Fruit fly (Drosophila melanogaster): ENCODE data around the gene dpr8.
A peak's percentile ranks its signal among the peaks of the same experiment; 100 is the strongest.

The dpr8 gene

DNA sequence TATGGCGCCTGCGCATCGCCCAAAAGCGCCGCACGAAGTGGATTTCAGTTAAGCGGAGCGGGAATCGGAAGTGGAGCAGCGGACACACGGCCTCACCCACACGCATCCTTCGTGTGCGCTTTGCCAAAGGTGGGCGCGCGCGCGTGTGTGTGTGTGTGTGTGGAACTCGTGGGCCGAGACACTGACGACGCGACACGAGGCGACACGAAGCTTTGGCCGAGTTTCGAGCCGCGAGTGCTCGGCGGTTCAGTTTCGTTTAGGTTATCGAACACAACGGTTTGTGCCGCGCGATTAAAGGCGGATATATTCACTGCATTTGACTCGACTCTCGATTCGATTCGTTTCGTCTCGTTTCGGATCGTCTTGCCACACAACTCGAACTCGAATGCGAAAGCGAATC lies at the start of gene dpr8:
TSS of gene dpr8 (plus strand) at position 264 of the 400 bp plus-strand sequence.
- TF ChIP-seq hkb (optimal IDR thresholded peaks at IDR 0.05) (no peak), hkb (GFP tag; IDR thresholded peaks at IDR 0.05) (no peak), pan (optimal IDR thresholded peaks at IDR 0.05) (no peak), pan (GFP tag; optimal IDR thresholded peaks at IDR 0.05 in 1 of 2, IDR thresholded peaks at IDR 0.05 in 1 of 2) (no peak), HHEX (GFP tag; optimal IDR thresholded peaks at IDR 0.05) (no peak), trem (tag; optimal IDR thresholded peaks at IDR 0.05) (no peak), CG3407 (GFP tag; optimal IDR thresholded peaks at IDR 0.05) (no peak), hbn (GFP tag; IDR thresholded peaks at IDR 0.05; ENCODE audit: partially characterized antibody) (no peak), ewg (GFP tag; optimal IDR thresholded peaks at IDR 0.05) (peak; percentile 85), CG4707 (GFP tag; optimal IDR thresholded peaks at IDR 0.05) (no peak), CG12769 (tag; optimal IDR thresholded peaks at IDR 0.05) (no peak), Six4 (GFP tag; optimal IDR thresholded peaks at IDR 0.05) (no peak), gce (GFP tag; IDR thresholded peaks at IDR 0.05) (no peak), CG8290 (GFP tag; optimal IDR thresholded peaks at IDR 0.05) (no peak), CG8290 (tag; optimal IDR thresholded peaks at IDR 0.05) (peak in 1 of 2 experiments; percentile 5), ci (GFP tag; IDR thresholded peaks at IDR 0.05) (no peak), MBD-R2 (GFP tag; IDR thresholded peaks at IDR 0.05) (no peak), Nf-YC (tag; optimal IDR thresholded peaks at IDR 0.05) (peak; percentile 6), Hr51 (GFP tag; optimal IDR thresholded peaks at IDR 0.05) (no peak), Jarid2 (GFP tag; optimal IDR thresholded peaks at IDR 0.05) (peak; percentile 58), cg (GFP tag; optimal IDR thresholded peaks at IDR 0.05) (peak; percentile 6), ATbp (GFP tag; optimal IDR thresholded peaks at IDR 0.05) (no peak), CG12155 (GFP tag; optimal IDR thresholded peaks at IDR 0.05) (no peak), ab (GFP tag; optimal IDR thresholded peaks at IDR 0.05) (no peak), crol (GFP tag; IDR thresholded peaks at IDR 0.05) (peak; percentile 15; the same call in 1 of the 2 replicates), Deaf1 (tag; optimal IDR thresholded peaks at IDR 0.05) (peak; percentile 99), CG15514 (GFP tag; optimal IDR thresholded peaks at IDR 0.05) (no peak), CG15479 (GFP tag; optimal IDR thresholded peaks at IDR 0.05) (no peak), Hr39 (optimal IDR thresholded peaks at IDR 0.05) (peak; percentile 94), CG8944 (GFP tag; optimal IDR thresholded peaks at IDR 0.05) (no peak), CG18599 (GFP tag; optimal IDR thresholded peaks at IDR 0.05) (no peak), Hsf (GFP tag; optimal IDR thresholded peaks at IDR 0.05) (no peak)

DNA sequence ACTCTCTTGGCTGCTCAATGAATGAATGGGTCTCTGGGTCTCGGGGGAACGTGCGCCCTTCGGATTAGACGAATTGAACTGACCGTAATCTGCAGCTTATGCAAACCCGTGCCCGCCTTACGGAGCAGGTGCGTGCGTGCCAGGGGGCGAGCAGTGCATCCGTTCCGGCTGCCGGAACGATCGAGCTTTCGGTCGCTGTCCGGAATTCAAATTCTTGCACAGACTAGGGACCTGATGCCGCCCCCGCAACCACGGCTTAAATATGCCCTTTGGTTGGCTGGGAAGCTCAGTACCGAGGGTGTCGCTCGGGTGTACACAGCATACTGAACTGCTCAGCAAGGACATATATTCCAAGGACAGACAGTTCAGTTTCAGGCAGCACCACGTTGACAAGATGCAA lies 44.6 kb upstream of the dpr8 start, which contains the start of gene Muc12Ea:
TSS of gene Muc12Ea (plus strand) at position 301 of the 400 bp plus-strand sequence.
- TF ChIP-seq CG18011 (GFP tag; optimal IDR thresholded peaks at IDR 0.05): no peak
- peak; percentile 36 for TF ChIP-seq Med (GFP tag)

DNA sequence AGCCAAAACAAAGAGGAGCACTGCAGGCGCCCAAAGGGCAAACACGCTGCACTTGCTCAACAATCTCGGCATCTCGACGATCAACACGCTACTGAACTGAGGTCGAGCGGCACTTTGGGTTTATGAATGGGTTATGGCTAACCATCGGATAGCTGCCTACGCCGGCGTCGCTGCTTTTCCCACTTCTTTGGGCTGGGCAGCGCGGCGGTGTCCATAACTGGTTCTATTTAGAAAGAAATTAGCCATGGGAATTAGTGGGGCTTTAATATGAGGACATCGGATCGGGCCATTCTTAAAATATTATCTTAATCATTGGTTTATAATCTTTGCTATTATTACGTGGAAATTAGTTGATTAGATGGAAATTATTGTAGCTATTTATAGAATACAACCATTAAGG lies 32.7 kb upstream of the dpr8 start, which contains the start of gene CG9400:
TSS of gene CG9400 (minus strand) at position 101 of the 400 bp plus-strand sequence.
- no peak for TF ChIP-seq CG11504 (tag; optimal IDR thresholded peaks at IDR 0.05)
- TF ChIP-seq dimm (GFP tag; IDR thresholded peaks at IDR 0.05): no peak
- TF ChIP-seq gro (GFP tag; optimal IDR thresholded peaks at IDR 0.05): no peak
- no peak for TF ChIP-seq luna (GFP tag; optimal IDR thresholded peaks at IDR 0.05)
- TF ChIP-seq CG13296 (GFP tag; optimal IDR thresholded peaks at IDR 0.05): no peak
- no peak for TF ChIP-seq CG18764 (GFP tag; optimal IDR thresholded peaks at IDR 0.05)
- no peak for TF ChIP-seq CG9215 (GFP tag; IDR thresholded peaks at IDR 0.05)
- no peak for TF ChIP-seq emc (GFP tag; optimal IDR thresholded peaks at IDR 0.05)
- no peak for TF ChIP-seq CG11456 (GFP tag; IDR thresholded peaks at IDR 0.05)
- no peak for TF ChIP-seq CG13775 (GFP tag; optimal IDR thresholded peaks at IDR 0.05)
- TF ChIP-seq CG17829 (tag; optimal IDR thresholded peaks at IDR 0.05): no peak
- no peak for TF ChIP-seq Ssrp (tag; optimal IDR thresholded peaks at IDR 0.05)
- no peak for TF ChIP-seq Atf6 (GFP tag; IDR thresholded peaks at IDR 0.05)
- TF ChIP-seq CG12236 (GFP tag; optimal IDR thresholded peaks at IDR 0.05): no peak
- no peak for TF ChIP-seq mam (GFP tag; optimal IDR thresholded peaks at IDR 0.05)
- no peak for TF ChIP-seq ara (GFP tag; IDR thresholded peaks at IDR 0.05)
- no peak for TF ChIP-seq ems (GFP tag; optimal IDR thresholded peaks at IDR 0.05)
- TF ChIP-seq grau (tag; optimal IDR thresholded peaks at IDR 0.05): no peak
- TF ChIP-seq CG30403 (GFP tag; optimal IDR thresholded peaks at IDR 0.05): no peak

Data from whole organism, embryonic.